Fruit fly (Drosophila melanogaster) whole organism: ENCODE measurements around the gene CG13784.

Source experiments
- CG8478 ChIP-seq: fragments of >200 bp; optimal IDR thresholded peaks from 2 replicates; lab custom pipeline; 2018; ENCODE audit warnings: inconsistent platforms
- EcR ChIP-seq, 2 experiments: fragments of >200 bp; optimal IDR thresholded peaks; 2 replicates each; lab custom pipeline; 2017; ENCODE audit warnings: missing biosample characterization in 2 of 2, missing genetic modification characterization in 2 of 2, missing genetic modification reagents in 2 of 2

DNA sequence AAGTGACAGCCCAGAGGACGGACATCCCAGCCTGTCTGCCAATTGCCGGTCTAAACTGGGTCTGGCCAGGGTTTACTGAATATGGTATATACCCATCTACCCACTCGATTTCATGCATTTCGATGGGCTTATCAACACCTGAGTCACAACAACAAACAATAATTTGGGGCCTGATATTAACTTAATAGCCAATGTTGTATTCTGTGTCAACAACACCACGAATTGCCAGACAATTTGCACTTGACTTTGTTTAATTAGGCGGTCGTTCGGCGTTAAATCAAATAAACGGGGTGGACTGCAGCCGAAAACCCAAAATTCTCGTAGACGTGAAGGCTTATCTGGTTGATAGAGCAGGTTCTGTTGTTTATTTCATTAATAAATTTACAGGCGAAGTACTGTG, 19.5 kb upstream of the CG13784 start:
- TF ChIP-seq CG8478 (lab: Kevin White, UChicago) (no peak), EcR (GFP tag; optimal IDR thresholded peaks at IDR 0.05; lab: Kevin White, UChicago) (no peak)
